Fruit fly (Drosophila melanogaster): ENCODE data around the gene CtsB.

CtsB gene

DNA sequence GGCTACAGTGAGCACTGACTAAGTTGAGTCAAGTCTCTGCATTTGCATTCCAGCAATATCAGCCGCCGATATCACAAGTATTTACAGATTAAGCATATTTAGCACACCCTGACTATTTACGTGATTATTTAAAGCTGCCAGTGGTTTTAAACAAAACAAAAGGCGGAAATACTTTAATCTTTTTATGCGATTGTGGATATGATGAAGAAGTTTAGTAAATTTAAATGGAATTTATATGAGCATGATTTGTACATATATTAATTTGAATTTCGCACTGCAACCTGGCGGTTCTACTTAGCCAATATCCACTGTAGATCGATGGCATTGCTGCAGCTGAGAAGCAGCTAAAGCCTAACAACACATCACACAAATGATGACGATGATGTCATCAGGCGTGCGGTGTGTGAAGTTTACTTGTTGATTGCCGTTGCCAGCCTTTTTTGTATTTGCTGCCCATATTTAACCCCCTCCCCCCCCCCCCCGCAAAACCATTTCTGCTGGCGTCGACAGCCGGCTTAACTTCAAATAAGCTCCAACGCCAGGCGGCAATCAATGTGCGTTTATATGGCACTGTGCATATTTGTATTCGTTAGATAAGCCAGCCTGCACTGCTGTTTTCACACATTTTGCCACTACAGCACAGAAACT is 33.7 kb upstream of the CtsB start:
- TF ChIP-seq CG11617 (GFP tag; optimal IDR thresholded peaks at IDR 0.05) (peak; percentile 71), CG5204 (GFP tag; optimal IDR thresholded peaks at IDR 0.05) (peak; percentile 69), Mnt (GFP tag; optimal IDR thresholded peaks at IDR 0.05) (no peak), CG7045 (GFP tag; optimal IDR thresholded peaks at IDR 0.05) (peak; percentile 66), CG12768 (GFP tag; optimal IDR thresholded peaks at IDR 0.05) (peak; percentile 40), pad (GFP tag; optimal IDR thresholded peaks at IDR 0.05) (peak; percentile 50), CG33017 (tag; optimal IDR thresholded peaks at IDR 0.05) (peak; percentile 45), cnc (optimal IDR thresholded peaks at IDR 0.05) (no peak), CG1620 (GFP tag; optimal IDR thresholded peaks at IDR 0.05) (no peak), tj (GFP tag; optimal IDR thresholded peaks at IDR 0.05) (peak; percentile 62), ovo (GFP tag; optimal IDR thresholded peaks at IDR 0.05) (peak; percentile 3), kay (GFP tag; ENCODE audit: borderline replicate concordance) (peak; percentile 55), toe (GFP tag; optimal IDR thresholded peaks at IDR 0.05) (peak; percentile 61), CG7101 (tag; optimal IDR thresholded peaks at IDR 0.05) (peak; percentile 52), cic (GFP tag; optimal IDR thresholded peaks at IDR 0.05) (peak; percentile 45), Crg-1 (GFP tag; optimal IDR thresholded peaks at IDR 0.05) (no peak), Clk (GFP tag; optimal IDR thresholded peaks at IDR 0.05) (peak; percentile 17), bab1 (GFP tag; optimal IDR thresholded peaks at IDR 0.05) (peak; percentile 42), Hr96 (GFP tag; optimal IDR thresholded peaks at IDR 0.05) (peak; percentile 60), CG14711 (tag; optimal IDR thresholded peaks at IDR 0.05) (peak; percentile 50)

- TF ChIP-seq CG5204 (GFP tag; optimal IDR thresholded peaks at IDR 0.05): no peak
- no peak for TF ChIP-seq Mnt (GFP tag; optimal IDR thresholded peaks at IDR 0.05)
- no peak for TF ChIP-seq tj (GFP tag; optimal IDR thresholded peaks at IDR 0.05)
- peak; percentile 53 for TF ChIP-seq ovo (GFP tag; optimal IDR thresholded peaks at IDR 0.05)
- no peak for TF ChIP-seq bab1 (GFP tag; optimal IDR thresholded peaks at IDR 0.05)
- peak; percentile 25 for TF ChIP-seq CG14711 (tag; optimal IDR thresholded peaks at IDR 0.05)
- TF ChIP-seq CG1620 (GFP tag; optimal IDR thresholded peaks at IDR 0.05): no peak
- TF ChIP-seq Clk (GFP tag; optimal IDR thresholded peaks at IDR 0.05): no peak
- TF ChIP-seq Hr96 (GFP tag; optimal IDR thresholded peaks at IDR 0.05): no peak
- TF ChIP-seq toe (GFP tag; optimal IDR thresholded peaks at IDR 0.05): no peak
- peak; percentile 47 for TF ChIP-seq pad (GFP tag; optimal IDR thresholded peaks at IDR 0.05)
- TF ChIP-seq cnc (optimal IDR thresholded peaks at IDR 0.05): no peak
- TF ChIP-seq cic (GFP tag; optimal IDR thresholded peaks at IDR 0.05): peak; percentile 86
- TF ChIP-seq CG33017 (tag; optimal IDR thresholded peaks at IDR 0.05): peak; percentile 5
- TF ChIP-seq CG11617 (GFP tag; optimal IDR thresholded peaks at IDR 0.05): peak; percentile 37
- peak; percentile 21 for TF ChIP-seq CG7045 (GFP tag; optimal IDR thresholded peaks at IDR 0.05)
- TF ChIP-seq CG7101 (tag; optimal IDR thresholded peaks at IDR 0.05): peak; percentile 62
- TF ChIP-seq kay (GFP tag; ENCODE audit: borderline replicate concordance): peak; percentile 1
- TF ChIP-seq Crg-1 (GFP tag; optimal IDR thresholded peaks at IDR 0.05): peak; percentile 21
- peak; percentile 62 for TF ChIP-seq CG12768 (GFP tag; optimal IDR thresholded peaks at IDR 0.05)
Measured at dm6 chrX:13814058-13814457, 32.1 kb upstream of the CtsB start.

dm6 chrX:13811480-13811879 is 29.5 kb upstream of the CtsB start, which contains the start of gene CG11095:
CG11095 (plus strand) TSS chrX:13811684.
- TF ChIP-seq CG12768 (GFP tag; optimal IDR thresholded peaks at IDR 0.05) (peak; percentile 45), kay (GFP tag; ENCODE audit: borderline replicate concordance) (no peak)

- TF ChIP-seq CG12768 (GFP tag; optimal IDR thresholded peaks at IDR 0.05) (no peak), CG5204 (GFP tag; optimal IDR thresholded peaks at IDR 0.05) (no peak), toe (GFP tag; optimal IDR thresholded peaks at IDR 0.05) (no peak), CG1620 (GFP tag; optimal IDR thresholded peaks at IDR 0.05) (no peak), CG7045 (GFP tag; optimal IDR thresholded peaks at IDR 0.05) (no peak), CG33017 (tag; optimal IDR thresholded peaks at IDR 0.05) (no peak), ovo (GFP tag; optimal IDR thresholded peaks at IDR 0.05) (no peak), CG14711 (tag; optimal IDR thresholded peaks at IDR 0.05) (no peak), CG7101 (tag; optimal IDR thresholded peaks at IDR 0.05) (no peak), Mnt (GFP tag; optimal IDR thresholded peaks at IDR 0.05) (no peak), Crg-1 (GFP tag; optimal IDR thresholded peaks at IDR 0.05) (no peak), kay (GFP tag; ENCODE audit: borderline replicate concordance) (no peak), bab1 (GFP tag; optimal IDR thresholded peaks at IDR 0.05) (no peak), CG11617 (GFP tag; optimal IDR thresholded peaks at IDR 0.05) (no peak), pad (GFP tag; optimal IDR thresholded peaks at IDR 0.05) (no peak), tj (GFP tag; optimal IDR thresholded peaks at IDR 0.05) (no peak), Clk (GFP tag; optimal IDR thresholded peaks at IDR 0.05) (no peak), Hr96 (GFP tag; optimal IDR thresholded peaks at IDR 0.05) (no peak)
Measured at dm6 chrX:13805554-13805953, 23.6 kb upstream of the CtsB start.

- TF ChIP-seq CG33017 (tag; optimal IDR thresholded peaks at IDR 0.05) (no peak), CG14711 (tag; optimal IDR thresholded peaks at IDR 0.05) (no peak), kay (GFP tag; ENCODE audit: borderline replicate concordance) (no peak), CG7045 (GFP tag; optimal IDR thresholded peaks at IDR 0.05) (no peak), Mnt (GFP tag; optimal IDR thresholded peaks at IDR 0.05) (no peak), bab1 (GFP tag; optimal IDR thresholded peaks at IDR 0.05) (no peak), tj (GFP tag; optimal IDR thresholded peaks at IDR 0.05) (no peak), CG5204 (GFP tag; optimal IDR thresholded peaks at IDR 0.05) (no peak)
Measured at dm6 chrX:13804398-13804797, 22.4 kb upstream of the CtsB start.

dm6 chrX:13800680-13801079 is 18.7 kb upstream of the CtsB start:
- TF ChIP-seq CG14711 (tag; optimal IDR thresholded peaks at IDR 0.05) (no peak), tj (GFP tag; optimal IDR thresholded peaks at IDR 0.05) (peak; percentile 22)
